Worm (Caenorhabditis elegans) whole organism, mixed stage, embryonic: ENCODE measurements around the gene B0496.11.
A peak's percentile ranks its signal among the peaks of the same experiment; 100 is the strongest.

ENCODE experiments used
- M03D4.4 ChIP-seq: sonication (generic microtip); optimal IDR thresholded peaks from 2 replicates; lab custom pipeline; 2017; ENCODE audit warnings: mild to moderate bottlenecking, missing genetic modification characterization, missing compliant biosample characterization
- bed-3 ChIP-seq: fragments of 200-800 bp; sonication (Bioruptor generic); optimal IDR thresholded peaks from 3 replicates; lab custom pipeline; 2018; ENCODE audit warnings: mild to moderate bottlenecking, missing genetic modification characterization, moderate library complexity, missing compliant biosample characterization
- blmp-1 ChIP-seq: fragments of 150-350 bp; optimal IDR thresholded peaks from 2 replicates; lab custom pipeline; 2014; ENCODE audit warnings: missing biosample characterization, missing genetic modification characterization
- ceh-39 ChIP-seq: fragments of 150-350 bp; optimal IDR thresholded peaks from 2 replicates; lab custom pipeline; 2014; ENCODE audit warnings: missing biosample characterization, missing genetic modification characterization
- ceh-43 ChIP-seq: fragments of 200-800 bp; sonication (Bioruptor generic); optimal IDR thresholded peaks from 2 replicates; lab custom pipeline; 2018; ENCODE audit warnings: mild to moderate bottlenecking, missing genetic modification characterization, moderate library complexity, missing compliant biosample characterization
- ceh-83 ChIP-seq: fragments of 200-800 bp; sonication (Bioruptor generic); optimal IDR thresholded peaks from 2 replicates; lab custom pipeline; 2018; ENCODE audit warnings: mild to moderate bottlenecking, missing genetic modification characterization, missing compliant biosample characterization
- ces-1 ChIP-seq: fragments of 150-350 bp; optimal IDR thresholded peaks from 2 replicates; lab custom pipeline; 2014; ENCODE audit warnings: missing biosample characterization, missing genetic modification reagents, missing genetic modification characterization
- cnd-1 ChIP-seq: fragments of 200-800 bp; sonication (Bioruptor generic); optimal IDR thresholded peaks from 2 replicates; lab custom pipeline; 2018; ENCODE audit warnings: mild to moderate bottlenecking, missing genetic modification characterization, missing compliant biosample characterization
- drap-1 ChIP-seq: fragments of 200-800 bp; sonication (Bioruptor generic); optimal IDR thresholded peaks from 3 replicates; lab custom pipeline; 2018; ENCODE audit warnings: mild to moderate bottlenecking, missing genetic modification characterization, missing compliant biosample characterization
- elt-1 ChIP-seq: sonication (generic microtip); optimal IDR thresholded peaks from 2 replicates; lab custom pipeline; 2017; ENCODE audit warnings: missing genetic modification characterization, mild to moderate bottlenecking, missing compliant biosample characterization, antibody characterized with exemption, moderate library complexity, borderline replicate concordance; ENCODE audit not compliant: insufficient read depth
- elt-3 ChIP-seq: fragments of 150-350 bp; optimal IDR thresholded peaks from 2 replicates; lab custom pipeline; 2014; ENCODE audit warnings: missing biosample characterization, missing genetic modification characterization
- flh-1 ChIP-seq: fragments of 200-800 bp; sonication (Bioruptor generic); optimal IDR thresholded peaks from 2 replicates; lab custom pipeline; 2018; ENCODE audit warnings: mild to moderate bottlenecking, missing genetic modification characterization, moderate library complexity, missing compliant biosample characterization
- ham-2 ChIP-seq: fragments of 200-800 bp; sonication (Bioruptor generic); optimal IDR thresholded peaks from 2 replicates; lab custom pipeline; 2018; ENCODE audit warnings: mild to moderate bottlenecking, missing genetic modification characterization, missing compliant biosample characterization
- hlh-1 ChIP-seq: fragments of 150-350 bp; optimal IDR thresholded peaks from 2 replicates; lab custom pipeline; 2014; ENCODE audit warnings: missing biosample characterization, missing genetic modification reagents, missing genetic modification characterization
- lin-13 ChIP-seq: fragments of 150-350 bp; optimal IDR thresholded peaks from 2 replicates; lab custom pipeline; 2014; ENCODE audit warnings: missing biosample characterization, missing genetic modification characterization
- lin-32 ChIP-seq: fragments of 200-800 bp; sonication (Bioruptor generic); optimal IDR thresholded peaks from 2 replicates; lab custom pipeline; 2018; ENCODE audit warnings: mild to moderate bottlenecking, missing genetic modification characterization, missing compliant biosample characterization
- lsy-2 ChIP-seq: fragments of 150-350 bp; optimal IDR thresholded peaks from 2 replicates; lab custom pipeline; 2014; ENCODE audit warnings: missing biosample characterization, missing genetic modification characterization
- mab-5 ChIP-seq: fragments of 150-350 bp; optimal IDR thresholded peaks from 2 replicates; lab custom pipeline; 2014; ENCODE audit warnings: missing biosample characterization, missing genetic modification characterization
- mep-1 ChIP-seq: fragments of 150-350 bp; optimal IDR thresholded peaks from 2 replicates; lab custom pipeline; 2017; ENCODE audit warnings: missing biosample characterization, missing genetic modification reagents, missing genetic modification characterization, inconsistent platforms
- mls-2 ChIP-seq: sonication (generic microtip); optimal IDR thresholded peaks from 2 replicates; lab custom pipeline; 2016; ENCODE audit warnings: mild to moderate bottlenecking, missing genetic modification characterization, moderate library complexity, missing compliant biosample characterization
- nhr-12 ChIP-seq: fragments of 150-350 bp; optimal IDR thresholded peaks from 2 replicates; lab custom pipeline; 2014; ENCODE audit warnings: missing biosample characterization, missing genetic modification characterization
- nhr-2 ChIP-seq: fragments of 150-350 bp; optimal IDR thresholded peaks from 2 replicates; lab custom pipeline; 2014; ENCODE audit warnings: missing biosample characterization, missing genetic modification characterization
- nhr-237 ChIP-seq: fragments of 150-350 bp; optimal IDR thresholded peaks from 2 replicates; lab custom pipeline; 2014; ENCODE audit warnings: missing biosample characterization, missing genetic modification characterization
- nhr-28 ChIP-seq: fragments of 150-350 bp; optimal IDR thresholded peaks from 2 replicates; lab custom pipeline; 2014; ENCODE audit warnings: missing biosample characterization, missing genetic modification characterization
- nhr-76 ChIP-seq: sonication (generic microtip); optimal IDR thresholded peaks from 2 replicates; lab custom pipeline; 2017; ENCODE audit warnings: missing biosample characterization, missing genetic modification characterization
- pha-4 ChIP-seq: fragments of 150-350 bp; optimal IDR thresholded peaks from 2 replicates; lab custom pipeline; 2018; ENCODE audit warnings: missing biosample characterization, missing genetic modification reagents, missing genetic modification characterization
- sem-2 ChIP-seq: fragments of 200-800 bp; sonication (Bioruptor generic); optimal IDR thresholded peaks from 2 replicates; lab custom pipeline; 2018; ENCODE audit warnings: mild to moderate bottlenecking, missing genetic modification characterization, missing compliant biosample characterization
- snpc-4 ChIP-seq: fragments of 150-350 bp; optimal IDR thresholded peaks from 2 replicates; lab custom pipeline; 2014; ENCODE audit warnings: missing biosample characterization, missing genetic modification characterization
- sptf-1 ChIP-seq: sonication (generic microtip); optimal IDR thresholded peaks from 2 replicates; lab custom pipeline; 2017; ENCODE audit warnings: mild to moderate bottlenecking, missing genetic modification characterization, moderate library complexity, missing compliant biosample characterization
- tbx-8 ChIP-seq: fragments of 200-800 bp; sonication (Bioruptor generic); optimal IDR thresholded peaks from 2 replicates; lab custom pipeline; 2018; ENCODE audit warnings: mild to moderate bottlenecking, missing genetic modification characterization, moderate library complexity, missing compliant biosample characterization
- unc-120 ChIP-seq: sonication (generic microtip); optimal IDR thresholded peaks from 2 replicates; lab custom pipeline; 2017; ENCODE audit warnings: missing genetic modification characterization, missing compliant biosample characterization; ENCODE audit not compliant: poor library complexity, severe bottlenecking
- unc-39 ChIP-seq: fragments of 150-350 bp; optimal IDR thresholded peaks from 2 replicates; lab custom pipeline; 2014; ENCODE audit warnings: missing biosample characterization, missing genetic modification characterization
- unc-62 ChIP-seq: fragments of 150-350 bp; optimal IDR thresholded peaks from 2 replicates; lab custom pipeline; 2014; ENCODE audit warnings: missing biosample characterization, missing genetic modification reagents, missing genetic modification characterization
- zip-8 ChIP-seq: fragments of 150-350 bp; optimal IDR thresholded peaks from 2 replicates; lab custom pipeline; 2014; ENCODE audit warnings: missing biosample characterization, missing genetic modification characterization
- ztf-11 ChIP-seq: fragments of 150-350 bp; optimal IDR thresholded peaks from 2 replicates; lab custom pipeline; 2014; ENCODE audit warnings: missing biosample characterization, missing genetic modification characterization

The B0496.11 gene

DNA sequence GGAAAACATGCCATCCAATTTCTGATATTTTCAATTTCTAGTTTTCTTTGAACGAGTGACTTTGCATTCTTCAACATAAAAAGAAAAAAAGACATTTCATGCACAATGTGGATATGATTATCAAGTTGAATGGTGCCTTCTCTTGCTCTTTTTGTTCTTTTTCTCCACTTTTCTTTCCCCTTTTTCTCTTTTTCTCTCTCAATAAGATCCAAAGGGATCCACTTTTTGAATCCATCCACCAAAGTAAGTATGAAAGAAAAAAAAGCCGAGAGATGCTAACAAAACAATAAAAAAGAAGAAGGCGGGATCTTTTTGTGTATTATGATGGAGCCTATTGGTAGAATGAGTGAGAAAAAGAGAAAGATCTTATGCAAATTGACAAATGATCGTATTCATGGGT is 26.5 kb downstream of the B0496.11 start:
- TF ChIP-seq ces-1 (peak; percentile 24), flh-1 (GFP tag; lab: Kevin White, UChicago) (no peak), drap-1 (GFP tag; lab: Kevin White, UChicago) (no peak)

DNA sequence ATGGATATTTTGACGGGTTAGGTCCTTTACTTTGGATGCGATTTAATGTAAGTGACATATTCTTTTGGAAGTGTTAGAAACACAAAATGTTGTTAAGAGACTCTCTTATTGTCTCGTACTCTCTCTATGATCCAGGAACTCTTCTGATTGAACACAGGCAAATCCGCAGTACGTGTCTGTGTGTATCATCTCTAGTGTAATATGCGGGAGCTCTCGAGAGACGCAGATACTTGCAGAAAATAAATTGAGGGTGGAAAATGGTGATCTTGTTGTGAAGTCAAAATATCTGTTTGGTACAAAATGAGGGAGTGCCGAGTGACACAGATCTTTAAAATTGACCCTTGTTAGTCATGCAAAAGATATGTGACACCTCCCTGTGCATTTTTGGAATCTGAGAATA is 27.1 kb downstream of the B0496.11 start:
- peak; percentile 6 for TF ChIP-seq unc-62 (GFP tag; lab: Kevin White, UChicago)
- TF ChIP-seq snpc-4 (tag; lab: Kevin White, UChicago) = no peak
- peak; percentile 19 for TF ChIP-seq unc-120 (tag; lab: Kevin White, UChicago)
- TF ChIP-seq hlh-1 (tag; lab: Kevin White, UChicago) = peak; percentile 62

DNA sequence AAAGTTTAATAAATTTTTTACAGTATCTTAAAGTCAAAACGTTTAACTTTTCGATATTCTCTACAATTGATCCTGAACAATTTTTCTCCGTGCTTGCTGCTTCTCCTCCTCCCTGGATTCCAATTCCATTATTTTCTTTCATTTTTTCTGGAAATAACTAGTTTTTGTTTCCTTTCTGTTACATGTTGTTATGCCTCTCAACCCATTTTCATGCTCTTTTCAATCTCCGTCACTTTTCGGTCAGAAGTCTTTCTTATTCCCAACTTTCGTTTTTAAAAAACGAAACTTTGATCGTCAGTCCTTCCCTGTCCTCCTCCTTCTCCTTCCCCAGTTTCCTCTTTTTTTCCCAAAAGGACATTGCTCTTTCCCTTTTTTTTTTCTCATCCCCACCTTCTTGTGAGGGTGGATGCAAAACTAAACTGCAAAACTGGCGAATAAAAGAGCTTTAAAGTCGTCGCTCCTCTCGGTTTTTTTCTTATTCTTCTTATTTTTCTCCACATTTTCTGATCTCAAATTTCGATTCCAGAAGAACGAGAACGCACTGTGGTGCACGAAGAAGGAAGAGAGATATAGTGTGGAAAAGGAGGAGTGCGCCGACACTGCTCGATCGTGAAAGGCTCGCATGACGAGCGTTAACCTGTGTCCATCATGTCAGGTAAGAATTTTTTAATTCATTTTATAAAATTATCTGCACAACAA is 28.7 kb downstream of the B0496.11 start, which contains the start of the genes C48A7.16 and egl-19:
Gene C48A7.16, plus strand, starts transcription at position 544 of the 699 bp plus-strand sequence.
Gene egl-19, plus strand, starts transcription at position 649 of the 699 bp plus-strand sequence.
- TF ChIP-seq mls-2 (tag; lab: Kevin White, UChicago) (no peak), nhr-28 (tag; lab: Kevin White, UChicago) (no peak), mep-1 (tag; lab: Kevin White, UChicago) (no peak), blmp-1 (tag; lab: Kevin White, UChicago) (no peak), sptf-1 (tag; lab: Kevin White, UChicago) (no peak), nhr-237 (tag; lab: Kevin White, UChicago) (no peak), elt-3 (tag; lab: Kevin White, UChicago) (no peak), sem-2 (GFP tag; lab: Kevin White, UChicago) (no peak), mab-5 (no peak), nhr-2 (tag; lab: Kevin White, UChicago) (no peak), unc-62 (GFP tag; lab: Kevin White, UChicago) (no peak), ham-2 (GFP tag; lab: Kevin White, UChicago) (no peak), ztf-11 (tag; lab: Kevin White, UChicago) (no peak), snpc-4 (tag; lab: Kevin White, UChicago) (no peak), flh-1 (GFP tag; lab: Kevin White, UChicago) (no peak), lsy-2 (no peak), ceh-39 (tag; lab: Kevin White, UChicago) (no peak), hlh-1 (tag; lab: Kevin White, UChicago) (no peak), tbx-8 (GFP tag; lab: Kevin White, UChicago) (no peak), lin-13 (tag; lab: Kevin White, UChicago) (no peak)
- TF ChIP-seq, all 35 proteins: peak for 0

DNA sequence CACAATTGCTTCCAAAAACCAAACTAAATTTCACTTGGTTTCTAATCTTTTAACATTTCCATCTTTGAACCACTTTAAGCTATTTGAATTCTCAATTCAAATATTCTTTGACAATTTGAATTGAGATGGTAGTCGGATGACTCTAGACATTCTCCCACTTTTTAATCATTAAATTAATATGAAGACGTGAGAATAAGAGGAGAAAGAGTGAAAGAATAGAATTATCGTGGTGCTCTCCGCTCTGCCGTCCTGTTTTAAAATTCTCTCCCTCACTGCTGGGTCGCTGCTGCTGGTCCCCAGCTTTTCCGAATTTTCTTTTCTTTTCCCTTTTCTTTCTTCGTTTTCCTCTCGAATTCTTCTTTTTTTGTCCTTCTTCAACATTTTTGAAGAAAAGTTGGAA is 30.3 kb downstream of the B0496.11 start:
- no peak for TF ChIP-seq lin-13 (tag; lab: Kevin White, UChicago)
- peak; percentile 74 for TF ChIP-seq ces-1

DNA sequence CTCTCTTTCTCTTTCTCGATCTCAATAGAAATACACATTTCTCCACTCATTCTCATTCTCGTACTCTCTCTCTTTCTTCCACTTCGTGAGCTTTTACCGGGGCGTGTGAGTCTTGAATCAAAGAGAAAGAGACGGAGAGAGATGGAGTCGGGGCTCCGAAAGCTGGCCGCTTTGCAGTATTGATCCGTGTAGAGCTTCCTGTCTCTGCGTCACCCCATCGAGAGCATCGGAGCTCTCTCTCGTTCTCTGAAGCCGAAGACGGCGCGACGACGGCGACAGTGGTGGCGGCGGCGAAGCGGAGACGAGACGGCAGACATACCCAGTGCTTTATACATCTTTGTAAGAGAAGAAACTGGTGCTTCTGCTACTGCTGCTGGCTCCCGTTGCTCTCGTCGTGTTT is 31.7 kb downstream of the B0496.11 start:
- TF ChIP-seq sem-2 (GFP tag; lab: Kevin White, UChicago) (no peak), nhr-12 (tag; lab: Kevin White, UChicago) (no peak), tbx-8 (GFP tag; lab: Kevin White, UChicago) (no peak), lin-13 (tag; lab: Kevin White, UChicago) (no peak), lin-32 (GFP tag; lab: Kevin White, UChicago) (no peak), nhr-2 (tag; lab: Kevin White, UChicago) (no peak), ceh-39 (tag; lab: Kevin White, UChicago) (no peak), bed-3 (GFP tag; lab: Kevin White, UChicago) (no peak), hlh-1 (tag; lab: Kevin White, UChicago) (no peak), zip-8 (tag; lab: Kevin White, UChicago) (no peak), ztf-11 (tag; lab: Kevin White, UChicago) (no peak), nhr-237 (tag; lab: Kevin White, UChicago) (peak; percentile 24), unc-62 (GFP tag; lab: Kevin White, UChicago) (no peak), ceh-43 (GFP tag; lab: Kevin White, UChicago) (no peak), unc-39 (no peak), flh-1 (GFP tag; lab: Kevin White, UChicago) (no peak), blmp-1 (tag; lab: Kevin White, UChicago) (no peak), nhr-76 (no peak), elt-3 (tag; lab: Kevin White, UChicago) (no peak), sptf-1 (tag; lab: Kevin White, UChicago) (peak; percentile 25), nhr-28 (tag; lab: Kevin White, UChicago) (no peak), cnd-1 (no peak), mep-1 (tag; lab: Kevin White, UChicago) (peak; percentile 45), elt-1 (no peak), pha-4 (tag; lab: Kevin White, UChicago) (no peak), M03D4.4 (no peak), ceh-83 (GFP tag; lab: Kevin White, UChicago) (no peak), ham-2 (GFP tag; lab: Kevin White, UChicago) (no peak), lsy-2 (peak; percentile 19), mls-2 (tag; lab: Kevin White, UChicago) (peak; percentile 65), snpc-4 (tag; lab: Kevin White, UChicago) (no peak), ces-1 (peak; percentile 71), mab-5 (no peak), unc-120 (tag; lab: Kevin White, UChicago) (peak; percentile 90), drap-1 (GFP tag; lab: Kevin White, UChicago) (no peak)
- TF ChIP-seq, all 35 proteins: peak for 7
